Fruit fly (Drosophila melanogaster) whole organism, embryonic: ENCODE results near the gene Trim9.

Source experiments
- CG1024 ChIP-seq: fragments of 200-800 bp; sonication (Bioruptor generic); IDR thresholded peaks from 2 replicates; pipeline ENCODE4 v1.3.6; 2022; ENCODE audit warnings: missing biosample characterization, missing genetic modification characterization
- CG10959 ChIP-seq: fragments of 200-800 bp; sonication (Bioruptor generic); IDR thresholded peaks from 2 replicates; pipeline ENCODE4 v1.3.6; 2022; ENCODE audit warnings: missing biosample characterization, missing genetic modification characterization
- CG11504 ChIP-seq: fragments of 200-800 bp; sonication (Bioruptor generic); optimal IDR thresholded peaks from 3 replicates; lab custom pipeline; 2019; ENCODE audit warnings: missing biosample characterization, mild to moderate bottlenecking, missing genetic modification characterization, moderate library complexity
- CG13123 ChIP-seq: fragments of 200-800 bp; sonication (Bioruptor generic); optimal IDR thresholded peaks from 2 replicates; lab custom pipeline; 2016; ENCODE audit warnings: missing biosample characterization, missing genetic modification characterization
- CG1603 ChIP-seq: fragments of 200-800 bp; sonication (Bioruptor generic); optimal IDR thresholded peaks from 2 replicates; lab custom pipeline; 2019; ENCODE audit warnings: missing biosample characterization, mild to moderate bottlenecking, missing genetic modification characterization, moderate library complexity
- CG16863 ChIP-seq: fragments of 200-800 bp; sonication (Bioruptor generic); optimal IDR thresholded peaks from 3 replicates; lab custom pipeline; 2016; ENCODE audit warnings: missing biosample characterization, missing genetic modification characterization
- CG17328 ChIP-seq: fragments of 200-800 bp; sonication (Bioruptor generic); IDR thresholded peaks from 2 replicates; pipeline ENCODE4 v1.3.6; 2022; ENCODE audit warnings: missing biosample characterization, missing genetic modification characterization
- CG17568 ChIP-seq: fragments of 200-800 bp; sonication (Bioruptor generic); optimal IDR thresholded peaks from 2 replicates; lab custom pipeline; 2018; ENCODE audit warnings: missing biosample characterization, mild to moderate bottlenecking, missing genetic modification characterization, moderate library complexity
- CG18599 ChIP-seq: fragments of 200-800 bp; sonication (Bioruptor generic); optimal IDR thresholded peaks from 3 replicates; lab custom pipeline; 2017; ENCODE audit warnings: missing biosample characterization, missing genetic modification characterization, mild to moderate bottlenecking, moderate library complexity, missing genetic modification reagents
- CG2120 ChIP-seq: fragments of 200-800 bp; sonication (Bioruptor generic); optimal IDR thresholded peaks from 3 replicates; lab custom pipeline; 2016; ENCODE audit warnings: missing biosample characterization, missing genetic modification characterization
- CG2875 ChIP-seq: fragments of 200-800 bp; sonication (Bioruptor generic); optimal IDR thresholded peaks from 2 replicates; lab custom pipeline; 2017; ENCODE audit warnings: missing biosample characterization, mild to moderate bottlenecking, missing genetic modification characterization, missing genetic modification reagents
- CG32532 ChIP-seq: fragments of 200-800 bp; sonication (Bioruptor generic); IDR thresholded peaks from 2 replicates; pipeline ENCODE4 v1.3.6; 2022; ENCODE audit warnings: missing biosample characterization, missing genetic modification characterization
- CG4360 ChIP-seq: fragments of 200-800 bp; sonication (Bioruptor generic); IDR thresholded peaks from 2 replicates; pipeline ENCODE4 v1.3.6; 2022; ENCODE audit warnings: missing biosample characterization, missing genetic modification characterization
- CG6683 ChIP-seq: fragments of 200-800 bp; sonication (Bioruptor generic); optimal IDR thresholded peaks from 2 replicates; lab custom pipeline; 2017; ENCODE audit warnings: missing biosample characterization, mild to moderate bottlenecking, missing genetic modification characterization, missing genetic modification reagents
- CG8359 ChIP-seq: fragments of 200-800 bp; sonication (Bioruptor generic); optimal IDR thresholded peaks from 2 replicates; lab custom pipeline; 2017; ENCODE audit warnings: missing biosample characterization, mild to moderate bottlenecking, missing genetic modification characterization, borderline replicate concordance
- CG8924 ChIP-seq: fragments of 200-800 bp; optimal IDR thresholded peaks from 3 replicates; lab custom pipeline; 2019; ENCODE audit warnings: missing biosample characterization, mild to moderate bottlenecking, missing genetic modification characterization, moderate library complexity
- CG9797 ChIP-seq: fragments of 200-800 bp; sonication (Bioruptor generic); optimal IDR thresholded peaks from 3 replicates; lab custom pipeline; 2018; ENCODE audit warnings: missing biosample characterization, mild to moderate bottlenecking, missing genetic modification characterization
- CHES-1-like ChIP-seq: fragments of 200-800 bp; sonication (Bioruptor generic); optimal IDR thresholded peaks from 2 replicates; lab custom pipeline; 2016; ENCODE audit warnings: missing biosample characterization, missing genetic modification characterization
- Eip74EF ChIP-seq, 2 experiments: fragments of 200-800 bp in 1 of 2; fragments of >200 bp in 1 of 2; sonication (Bioruptor generic) in 1 of 2; optimal IDR thresholded peaks; 2 replicates each; lab custom pipeline; 2017 to 2019; ENCODE audit warnings: missing biosample characterization in 2 of 2, missing genetic modification characterization in 2 of 2, mild to moderate bottlenecking in 1 of 2, moderate library complexity in 1 of 2
- Fer1 ChIP-seq: fragments of 200-800 bp; sonication (Bioruptor generic); optimal IDR thresholded peaks from 2 replicates; lab custom pipeline; 2017; ENCODE audit warnings: missing biosample characterization, mild to moderate bottlenecking, missing genetic modification characterization
- HHEX ChIP-seq: fragments of 200-800 bp; sonication (Bioruptor generic); optimal IDR thresholded peaks from 3 replicates; lab custom pipeline; 2017; ENCODE audit warnings: missing biosample characterization, mild to moderate bottlenecking, missing genetic modification characterization, missing genetic modification reagents
- HLHmδ ChIP-seq: fragments of 200-800 bp; sonication (Bioruptor generic); optimal IDR thresholded peaks from 2 replicates; lab custom pipeline; 2018; ENCODE audit warnings: missing biosample characterization, mild to moderate bottlenecking, missing genetic modification characterization, moderate library complexity
- Jarid2 ChIP-seq: fragments of 200-800 bp; sonication (Bioruptor generic); optimal IDR thresholded peaks from 3 replicates; lab custom pipeline; 2017; ENCODE audit warnings: mild to moderate bottlenecking, missing biosample characterization, missing genetic modification reagents, missing genetic modification characterization
- Mes4 ChIP-seq: fragments of 200-800 bp; sonication (Bioruptor generic); optimal IDR thresholded peaks from 2 replicates; lab custom pipeline; 2016; ENCODE audit warnings: missing biosample characterization, missing genetic modification characterization
- Neu2 ChIP-seq: fragments of 200-800 bp; sonication (Bioruptor generic); optimal IDR thresholded peaks from 3 replicates; lab custom pipeline; 2016; ENCODE audit warnings: missing biosample characterization, missing genetic modification characterization, borderline replicate concordance
- Optix ChIP-seq: fragments of 200-800 bp; sonication (Bioruptor generic); IDR thresholded peaks from 3 replicates; pipeline ENCODE4 v1.3.6; 2022; ENCODE audit warnings: missing biosample characterization, missing genetic modification characterization
- Pdp1 ChIP-seq, 2 experiments: fragments of 200-800 bp; sonication (Bioruptor generic); optimal IDR thresholded peaks; 3 replicates each; lab custom pipeline; 2016; ENCODE audit warnings: missing biosample characterization in 2 of 2, missing genetic modification characterization in 2 of 2, mild to moderate bottlenecking in 1 of 2, moderate library complexity in 1 of 2
- Sox100B ChIP-seq: fragments of 200-800 bp; sonication (Bioruptor generic); optimal IDR thresholded peaks from 3 replicates; lab custom pipeline; 2018; ENCODE audit warnings: missing biosample characterization, mild to moderate bottlenecking, missing genetic modification characterization
- TFAM ChIP-seq: fragments of 200-800 bp; sonication (Bioruptor generic); optimal IDR thresholded peaks from 2 replicates; lab custom pipeline; 2017; ENCODE audit warnings: missing biosample characterization, missing genetic modification characterization, inconsistent platforms
- Xrp1 ChIP-seq: fragments of 200-800 bp; sonication (Bioruptor generic); IDR thresholded peaks from 2 replicates; pipeline ENCODE4 v1.3.6; 2022; ENCODE audit warnings: missing biosample characterization, missing genetic modification characterization
- bbx ChIP-seq: fragments of 200-800 bp; sonication (Bioruptor generic); IDR thresholded peaks from 2 replicates; pipeline ENCODE4 v1.3.6; 2022; ENCODE audit warnings: missing biosample characterization, missing genetic modification characterization; ENCODE audit not compliant: partially characterized antibody
- br ChIP-seq: fragments of >200 bp; optimal IDR thresholded peaks from 2 replicates; lab custom pipeline; 2017
- chinmo ChIP-seq: fragments of 200-800 bp; sonication (Bioruptor generic); IDR thresholded peaks from 4 replicates; pipeline ENCODE4 v1.3.6; 2022; ENCODE audit warnings: missing biosample characterization, missing genetic modification characterization; ENCODE audit not compliant: partially characterized antibody
- dm ChIP-seq: fragments of 200-800 bp; sonication (Bioruptor generic); optimal IDR thresholded peaks from 3 replicates; lab custom pipeline; 2016; ENCODE audit warnings: missing biosample characterization, missing genetic modification characterization
- exex ChIP-seq: fragments of 200-800 bp; sonication (Bioruptor generic); optimal IDR thresholded peaks from 4 replicates; lab custom pipeline; 2018; ENCODE audit warnings: missing biosample characterization, mild to moderate bottlenecking, missing genetic modification characterization, moderate library complexity
- fd96Cb ChIP-seq: fragments of 200-800 bp; sonication (Bioruptor generic); optimal IDR thresholded peaks from 2 replicates; lab custom pipeline; 2018; ENCODE audit warnings: missing biosample characterization, mild to moderate bottlenecking, missing genetic modification characterization, moderate library complexity
- grn ChIP-seq: fragments of 200-800 bp; sonication (Bioruptor generic); optimal IDR thresholded peaks from 3 replicates; lab custom pipeline; 2017; ENCODE audit warnings: missing biosample characterization, missing genetic modification characterization
- gro ChIP-seq: fragments of 200-800 bp; sonication (Bioruptor generic); optimal IDR thresholded peaks from 2 replicates; lab custom pipeline; 2016; ENCODE audit warnings: missing biosample characterization, missing genetic modification characterization
- gsb ChIP-seq: fragments of 200-800 bp; sonication (Bioruptor generic); IDR thresholded peaks from 2 replicates; pipeline ENCODE4 v1.3.6; 2022; ENCODE audit warnings: missing biosample characterization, missing genetic modification characterization
- jumu ChIP-seq: fragments of 200-800 bp; sonication (Bioruptor generic); optimal IDR thresholded peaks from 3 replicates; lab custom pipeline; 2016; ENCODE audit warnings: missing biosample characterization, missing genetic modification characterization
- kay ChIP-seq: fragments of 200-800 bp; sonication (Bioruptor generic); optimal IDR thresholded peaks from 2 replicates; lab custom pipeline; 2016; ENCODE audit warnings: missing biosample characterization, missing genetic modification characterization
- lola ChIP-seq, 3 experiments: fragments of >200 bp in 2 of 3; fragments of 200-800 bp in 1 of 3; sonication (Bioruptor generic) in 1 of 3; optimal IDR thresholded peaks; 2 replicates each; lab custom pipeline; 2017 to 2019; ENCODE audit warnings: missing biosample characterization in 3 of 3, missing genetic modification characterization in 3 of 3, mild to moderate bottlenecking in 1 of 3, moderate library complexity in 1 of 3
- psq ChIP-seq: fragments of 200-800 bp; sonication (Bioruptor generic); optimal IDR thresholded peaks from 2 replicates; lab custom pipeline; 2017; ENCODE audit warnings: missing biosample characterization, missing genetic modification characterization
- rib ChIP-seq: fragments of 200-800 bp; sonication (Bioruptor generic); IDR thresholded peaks from 2 replicates; pipeline ENCODE4 v1.3.6; 2022; ENCODE audit warnings: missing biosample characterization, missing genetic modification characterization
- ro ChIP-seq: fragments of 200-800 bp; sonication (Bioruptor generic); IDR thresholded peaks from 2 replicates; pipeline ENCODE4 v1.3.6; 2022; ENCODE audit warnings: missing biosample characterization, missing genetic modification characterization
- sim ChIP-seq: fragments of 200-800 bp; sonication (Bioruptor generic); IDR thresholded peaks from 2 replicates; pipeline ENCODE4 v1.3.6; 2022; ENCODE audit warnings: missing biosample characterization, missing genetic modification characterization
- trem ChIP-seq: fragments of 200-800 bp; optimal IDR thresholded peaks from 3 replicates; lab custom pipeline; 2019; ENCODE audit warnings: missing biosample characterization, mild to moderate bottlenecking, missing genetic modification characterization, moderate library complexity
- yki ChIP-seq: fragments of >200 bp; optimal IDR thresholded peaks from 3 replicates; lab custom pipeline; 2018
- zfh1 ChIP-seq: fragments of 200-800 bp; sonication (Bioruptor generic); IDR thresholded peaks from 3 replicates; pipeline ENCODE4 v1.3.6; 2022; ENCODE audit warnings: missing biosample characterization, missing genetic modification characterization

Trim9 gene

dm6 chr2L:10543048-10543752 is 1.5 kb upstream of the Trim9 start (continued):
- TF ChIP-seq CG1603 (tag; lab: Kevin White, UChicago): peak; percentile 64
- TF ChIP-seq CG2875 (GFP tag; lab: Kevin White, UChicago): peak; percentile 14
- TF ChIP-seq CG10959: no peak
- TF ChIP-seq CG16863: no peak
- TF ChIP-seq CG8924 (tag; lab: Kevin White, UChicago): peak; percentile 65
- TF ChIP-seq lola (GFP tag; optimal IDR thresholded peaks at IDR 0.05; lab: Kevin White, UChicago): peak in 1 of 3 experiments; percentile 74
- no peak for TF ChIP-seq Pdp1 (GFP tag; optimal IDR thresholded peaks at IDR 0.05; lab: Kevin White, UChicago)
- 0 out of 2 replicates have a peak, but pooled peaks have one; percentile 25 for TF ChIP-seq CG32532 (GFP tag; lab: Robert Waterston, UW)
- TF ChIP-seq HLHmδ (GFP tag; lab: Kevin White, UChicago): peak; percentile 75
- no peak for TF ChIP-seq chinmo (GFP tag; lab: Robert Waterston, UW)
- TF ChIP-seq exex (tag; lab: Kevin White, UChicago): no peak
- no peak for TF ChIP-seq CG18599 (GFP tag; lab: Kevin White, UChicago)
- peak; percentile 71 for TF ChIP-seq fd96Cb (tag; lab: Kevin White, UChicago)
- TF ChIP-seq rib (GFP tag; lab: Robert Waterston, UW): no peak
- TF ChIP-seq CG9797 (GFP tag; lab: Kevin White, UChicago): no peak
- TF ChIP-seq dm: no peak
- TF ChIP-seq Xrp1 (GFP tag; lab: Robert Waterston, UW): peak; percentile 74
- no peak for TF ChIP-seq CG13123
- no peak for TF ChIP-seq kay
- no peak for TF ChIP-seq br (lab: Kevin White, UChicago)
- no peak for TF ChIP-seq Neu2
- TF ChIP-seq yki (lab: Kevin White, UChicago): no peak
- TF ChIP-seq Eip74EF (GFP tag; optimal IDR thresholded peaks at IDR 0.05; lab: Kevin White, UChicago): peak in 1 of 2 experiments; percentile 52
- TF ChIP-seq HHEX (GFP tag; lab: Kevin White, UChicago): no peak
- 0 out of 2 replicates have a peak, but pooled peaks have one; percentile 24 for TF ChIP-seq CG4360 (GFP tag; lab: Robert Waterston, UW)
- no peak for TF ChIP-seq Mes4 (GFP tag; lab: Kevin White, UChicago)
- no peak for TF ChIP-seq gro (GFP tag; lab: Kevin White, UChicago)
- TF ChIP-seq TFAM (GFP tag; lab: Kevin White, UChicago): no peak
- no peak for TF ChIP-seq gsb (GFP tag; lab: Robert Waterston, UW)
- no peak for TF ChIP-seq Optix (GFP tag; lab: Robert Waterston, UW)
- TF ChIP-seq CG1024 (GFP tag; lab: Robert Waterston, UW): no peak
- no peak for TF ChIP-seq CG6683 (GFP tag; lab: Kevin White, UChicago)
- TF ChIP-seq CG11504 (tag; lab: Kevin White, UChicago): peak; percentile 66
- no peak for TF ChIP-seq psq (GFP tag; lab: Kevin White, UChicago)
- peak; percentile 91 for TF ChIP-seq grn
- peak; percentile 61 for TF ChIP-seq CG17328 (GFP tag; lab: Robert Waterston, UW)
- TF ChIP-seq sim (GFP tag; lab: Robert Waterston, UW): no peak
- peak; percentile 50 for TF ChIP-seq Sox100B (GFP tag; lab: Kevin White, UChicago)
- TF ChIP-seq ro (GFP tag; lab: Robert Waterston, UW): no peak
- TF ChIP-seq trem (tag; lab: Kevin White, UChicago): peak; percentile 72
- no peak for TF ChIP-seq Fer1
- TF ChIP-seq Jarid2 (GFP tag; lab: Kevin White, UChicago): no peak
- no peak for TF ChIP-seq CG2120 (GFP tag; lab: Kevin White, UChicago)
- no peak for TF ChIP-seq CG8359 (GFP tag; lab: Kevin White, UChicago)
- no peak for TF ChIP-seq bbx (GFP tag; lab: Robert Waterston, UW)
- TF ChIP-seq jumu (GFP tag; lab: Kevin White, UChicago): no peak
- TF ChIP-seq CHES-1-like: no peak
- no peak for TF ChIP-seq CG17568 (GFP tag; lab: Kevin White, UChicago)
- 0 out of 3 replicates have a peak, but pooled peaks have one; percentile 28 for TF ChIP-seq zfh1 (GFP tag; lab: Robert Waterston, UW)
